Fruit fly (Drosophila melanogaster) whole organism, pupa: Measurements from ENCODE around the gene CG42359.

Source experiments
- CG10348 ChIP-seq: fragments of 200-800 bp; sonication (Bioruptor generic); IDR thresholded peaks from 2 replicates; pipeline ENCODE4 v1.3.6; 2022; ENCODE audit warnings: missing biosample characterization, missing genetic modification characterization
- CG12605 ChIP-seq: fragments of 200-800 bp; sonication (Bioruptor generic); IDR thresholded peaks from 2 replicates; pipeline ENCODE4 v1.3.6; 2022; ENCODE audit warnings: missing biosample characterization, missing genetic modification characterization
- CG13204 ChIP-seq: fragments of 200-800 bp; sonication (Bioruptor generic); optimal IDR thresholded peaks from 2 replicates; lab custom pipeline; 2018; ENCODE audit warnings: missing biosample characterization, mild to moderate bottlenecking, missing genetic modification characterization, moderate library complexity
- CG14655 ChIP-seq: fragments of 200-800 bp; sonication (Bioruptor generic); optimal IDR thresholded peaks from 3 replicates; lab custom pipeline; 2017; ENCODE audit warnings: mild to moderate bottlenecking, missing biosample characterization, missing genetic modification reagents, missing genetic modification characterization
- CG15710 ChIP-seq: fragments of 200-800 bp; sonication (Bioruptor generic); optimal IDR thresholded peaks from 2 replicates; lab custom pipeline; 2018; ENCODE audit warnings: missing biosample characterization, mild to moderate bottlenecking, missing genetic modification characterization, moderate library complexity
- CG17806 ChIP-seq: fragments of 200-800 bp; sonication (Bioruptor generic); optimal IDR thresholded peaks from 2 replicates; lab custom pipeline; 2018; ENCODE audit warnings: missing biosample characterization, mild to moderate bottlenecking, missing genetic modification characterization, moderate library complexity
- CG32121 ChIP-seq: fragments of 200-800 bp; sonication (Bioruptor generic); IDR thresholded peaks from 2 replicates; pipeline ENCODE4 v1.3.6; 2022; ENCODE audit warnings: missing biosample characterization, missing genetic modification characterization
- CG34367 ChIP-seq: fragments of 200-800 bp; sonication (Bioruptor generic); optimal IDR thresholded peaks from 2 replicates; lab custom pipeline; 2018; ENCODE audit warnings: missing biosample characterization, mild to moderate bottlenecking, missing genetic modification characterization
- CG4496 ChIP-seq: fragments of 200-800 bp; sonication (Bioruptor generic); IDR thresholded peaks from 3 replicates; pipeline ENCODE4 v1.3.6; 2022; ENCODE audit warnings: missing biosample characterization, missing genetic modification characterization
- CG8159 ChIP-seq: fragments of 200-800 bp; sonication (Bioruptor generic); optimal IDR thresholded peaks from 3 replicates; lab custom pipeline; 2018; ENCODE audit warnings: missing biosample characterization, mild to moderate bottlenecking, missing genetic modification characterization, moderate library complexity
- CG8301 ChIP-seq: fragments of 200-800 bp; sonication (Bioruptor generic); optimal IDR thresholded peaks from 2 replicates; lab custom pipeline; 2018; ENCODE audit warnings: missing biosample characterization, mild to moderate bottlenecking, missing genetic modification characterization
- CG9948 ChIP-seq: fragments of 200-800 bp; sonication (Bioruptor generic); optimal IDR thresholded peaks from 2 replicates; lab custom pipeline; 2018; ENCODE audit warnings: missing biosample characterization, mild to moderate bottlenecking, missing genetic modification characterization, moderate library complexity
- D1 ChIP-seq: fragments of 200-800 bp; sonication (Bioruptor generic); optimal IDR thresholded peaks from 2 replicates; lab custom pipeline; 2018; ENCODE audit warnings: missing biosample characterization, mild to moderate bottlenecking, missing genetic modification characterization, moderate library complexity
- EcR ChIP-seq: fragments of 200-800 bp; sonication (Bioruptor generic); optimal IDR thresholded peaks from 3 replicates; lab custom pipeline; 2019; ENCODE audit warnings: missing biosample characterization, missing genetic modification characterization, mild to moderate bottlenecking, moderate library complexity, missing genetic modification reagents
- Ets98B ChIP-seq: fragments of 200-800 bp; sonication (Bioruptor generic); IDR thresholded peaks from 2 replicates; pipeline ENCODE4 v1.3.6; 2022; ENCODE audit warnings: missing biosample characterization, missing genetic modification characterization
- Pif1A ChIP-seq: fragments of 200-800 bp; sonication (Bioruptor generic); optimal IDR thresholded peaks from 3 replicates; lab custom pipeline; 2016; ENCODE audit warnings: missing biosample characterization, missing genetic modification characterization
- Pif1B ChIP-seq: fragments of 200-800 bp; sonication (Bioruptor generic); optimal IDR thresholded peaks from 3 replicates; lab custom pipeline; 2016; ENCODE audit warnings: missing biosample characterization, missing genetic modification characterization
- Snoo ChIP-seq: fragments of 200-800 bp; sonication (Bioruptor generic); optimal IDR thresholded peaks from 3 replicates; lab custom pipeline; 2017; ENCODE audit warnings: missing biosample characterization, mild to moderate bottlenecking, missing genetic modification characterization, inconsistent platforms
- fd96Ca ChIP-seq: fragments of 200-800 bp; sonication (Bioruptor generic); IDR thresholded peaks from 3 replicates; pipeline ENCODE4 v1.3.6; 2022; ENCODE audit warnings: missing biosample characterization, missing genetic modification characterization
- gl ChIP-seq: fragments of 200-800 bp; sonication (Bioruptor generic); optimal IDR thresholded peaks from 2 replicates; lab custom pipeline; 2018; ENCODE audit warnings: missing biosample characterization, mild to moderate bottlenecking, missing genetic modification characterization
- rn ChIP-seq: fragments of 200-800 bp; sonication (Bioruptor generic); IDR thresholded peaks from 2 replicates; pipeline ENCODE4 v1.3.6; 2022; ENCODE audit warnings: missing biosample characterization, missing genetic modification characterization

The CG42359 gene

dm6 chr3R:19166077-19166778 lies 4.1 kb upstream of the CG42359 start:
- no peak for TF ChIP-seq CG17806
- no peak for TF ChIP-seq fd96Ca (GFP tag; lab: Robert Waterston, UW)
- no peak for TF ChIP-seq CG4496
- peak; percentile 1 for TF ChIP-seq Pif1A (GFP tag; lab: Kevin White, UChicago)
- TF ChIP-seq Ets98B = no peak

dm6 chr3R:19165620-19166055 lies 3.5 kb upstream of the CG42359 start:
- TF ChIP-seq Pif1A (GFP tag; lab: Kevin White, UChicago) (peak; percentile 49), CG10348 (GFP tag; lab: Robert Waterston, UW) (no peak), CG14655 (GFP tag; lab: Kevin White, UChicago) (no peak), CG12605 (peak; percentile 89), CG15710 (peak; percentile 20), CG32121 (GFP tag; lab: Robert Waterston, UW) (peak; percentile 69), gl (tag; lab: Kevin White, UChicago) (peak; percentile 70), CG8301 (tag; lab: Kevin White, UChicago) (no peak), CG9948 (no peak), CG4496 (peak; percentile 72), CG34367 (peak; percentile 6), Ets98B (peak; percentile 78), D1 (no peak), Pif1B (GFP tag; lab: Kevin White, UChicago) (peak; percentile 17), EcR (GFP tag; lab: Kevin White, UChicago) (peak; percentile 18), fd96Ca (GFP tag; lab: Robert Waterston, UW) (peak; percentile 56; the same call in 1 of the 3 replicates), CG17806 (no peak), CG8159 (peak; percentile 19), rn (GFP tag; lab: Robert Waterston, UW) (no peak), Snoo (tag; lab: Kevin White, UChicago) (peak; percentile 14), CG13204 (GFP tag; lab: Kevin White, UChicago) (peak; percentile 32)

- TF ChIP-seq Pif1A (GFP tag; lab: Kevin White, UChicago) (peak; percentile 20), CG17806 (peak; percentile 40), gl (tag; lab: Kevin White, UChicago) (no peak), CG32121 (GFP tag; lab: Robert Waterston, UW) (peak; percentile 37; the same call in 1 of the 2 replicates), CG14655 (GFP tag; lab: Kevin White, UChicago) (peak; percentile 40), CG34367 (peak; percentile 0), CG10348 (GFP tag; lab: Robert Waterston, UW) (no peak), CG8159 (peak; percentile 47), CG8301 (tag; lab: Kevin White, UChicago) (peak; percentile 38), CG4496 (peak; percentile 66; the same call in 2 of the 3 replicates), CG9948 (peak; percentile 37), Snoo (tag; lab: Kevin White, UChicago) (peak; percentile 34), CG12605 (peak; percentile 15; the same call in 1 of the 2 replicates), rn (GFP tag; lab: Robert Waterston, UW) (0 out of 2 replicates have a peak, but pooled peaks have one; percentile 12), EcR (GFP tag; lab: Kevin White, UChicago) (no peak), D1 (peak; percentile 39)
These were observed 2.9 kb upstream of the CG42359 start for dm6 chr3R:19164873-19165456.

dm6 chr3R:19163972-19164819 lies 2.1 kb upstream of the CG42359 start, which contains the start of gene sqz:
sqz (plus strand) TSS chr3R:19164211.
- TF ChIP-seq CG9948 (peak; percentile 44), CG13204 (GFP tag; lab: Kevin White, UChicago) (peak; percentile 75), rn (GFP tag; lab: Robert Waterston, UW) (peak; percentile 17; the same call in 1 of the 2 replicates), CG8301 (tag; lab: Kevin White, UChicago) (peak; percentile 73), CG8159 (peak; percentile 72), CG32121 (GFP tag; lab: Robert Waterston, UW) (peak; percentile 68), CG4496 (peak; percentile 84), Pif1A (GFP tag; lab: Kevin White, UChicago) (peak; percentile 62), CG15710 (peak; percentile 75), Ets98B (peak; percentile 85), CG17806 (peak; percentile 42), CG12605 (peak; percentile 93), Snoo (tag; lab: Kevin White, UChicago) (peak; percentile 75), Pif1B (GFP tag; lab: Kevin White, UChicago) (peak; percentile 75), CG10348 (GFP tag; lab: Robert Waterston, UW) (no peak), CG14655 (GFP tag; lab: Kevin White, UChicago) (peak; percentile 83), D1 (peak; percentile 12), CG34367 (peak; percentile 72), gl (tag; lab: Kevin White, UChicago) (peak; percentile 95), EcR (GFP tag; lab: Kevin White, UChicago) (peak; percentile 63), fd96Ca (GFP tag; lab: Robert Waterston, UW) (peak; percentile 79)

dm6 chr3R:19159778-19160177 lies 2.3 kb downstream of the CG42359 start, which contains the start of gene CG11779:
CG11779 (minus strand) TSS chr3R:19159878.
- TF ChIP-seq Pif1A (GFP tag; lab: Kevin White, UChicago) (no peak), CG34367 (no peak), CG13204 (GFP tag; lab: Kevin White, UChicago) (no peak), CG14655 (GFP tag; lab: Kevin White, UChicago) (no peak), rn (GFP tag; lab: Robert Waterston, UW) (no peak), CG17806 (no peak), CG32121 (GFP tag; lab: Robert Waterston, UW) (no peak), fd96Ca (GFP tag; lab: Robert Waterston, UW) (no peak), Snoo (tag; lab: Kevin White, UChicago) (no peak), CG9948 (no peak), EcR (GFP tag; lab: Kevin White, UChicago) (no peak), CG15710 (no peak), Ets98B (no peak), CG8301 (tag; lab: Kevin White, UChicago) (no peak), CG4496 (no peak), CG8159 (no peak), CG10348 (GFP tag; lab: Robert Waterston, UW) (no peak), D1 (no peak)
